Worm (Caenorhabditis elegans) whole organism, L3 larva: ENCODE results near the gene lgc-47.

Experiments
- R02D3.7 ChIP-seq: fragments of 150-350 bp; optimal IDR thresholded peaks from 2 replicates; lab custom pipeline; 2014; ENCODE audit warnings: missing biosample characterization, missing genetic modification characterization
- aly-2 ChIP-seq: fragments of 150-350 bp; optimal IDR thresholded peaks from 2 replicates; lab custom pipeline; 2014; ENCODE audit warnings: missing biosample characterization, missing genetic modification characterization
- ama-1 ChIP-seq: fragments of 150-350 bp; optimal IDR thresholded peaks from 2 replicates; lab custom pipeline; 2018
- ceh-82 ChIP-seq: fragments of 150-350 bp; optimal IDR thresholded peaks from 2 replicates; lab custom pipeline; 2014; ENCODE audit warnings: missing biosample characterization, missing genetic modification characterization
- ceh-9 ChIP-seq: sonication (generic microtip); optimal IDR thresholded peaks from 2 replicates; lab custom pipeline; 2018; ENCODE audit warnings: missing biosample characterization, missing genetic modification characterization
- daf-12 ChIP-seq: fragments of 150-350 bp; optimal IDR thresholded peaks from 2 replicates; lab custom pipeline; 2014; ENCODE audit warnings: missing biosample characterization, missing genetic modification reagents, missing genetic modification characterization
- egl-27 ChIP-seq: sonication (generic microtip); optimal IDR thresholded peaks from 4 replicates; lab custom pipeline; 2017; ENCODE audit warnings: missing biosample characterization, missing genetic modification reagents, missing genetic modification characterization
- elt-1 ChIP-seq: fragments of 150-350 bp; optimal IDR thresholded peaks from 2 replicates; lab custom pipeline; 2014; ENCODE audit warnings: missing biosample characterization, missing genetic modification characterization
- elt-2 ChIP-seq: sonication (generic microtip); optimal IDR thresholded peaks from 2 replicates; lab custom pipeline; 2016; ENCODE audit warnings: missing genetic modification reagents, mild to moderate bottlenecking, missing genetic modification characterization, missing compliant biosample characterization
- elt-3 ChIP-seq, 3 experiments: fragments of 150-350 bp in 1 of 3; sonication (generic microtip) in 2 of 3; optimal IDR thresholded peaks; 2 replicates in 2 of 3; 4 replicates in 1 of 3; lab custom pipeline; 2014 to 2017; ENCODE audit warnings: missing biosample characterization in 3 of 3, missing genetic modification characterization in 3 of 3
- eor-1 ChIP-seq, 2 experiments: fragments of 150-350 bp; optimal IDR thresholded peaks; 2 replicates each; lab custom pipeline; 2014 to 2018; ENCODE audit warnings: missing biosample characterization in 2 of 2, missing genetic modification characterization in 2 of 2
- fkh-10 ChIP-seq: sonication (generic microtip); optimal IDR thresholded peaks from 2 replicates; lab custom pipeline; 2017; ENCODE audit warnings: missing biosample characterization, missing genetic modification reagents, missing genetic modification characterization
- fkh-2 ChIP-seq: fragments of 150-350 bp; optimal IDR thresholded peaks from 2 replicates; lab custom pipeline; 2014; ENCODE audit warnings: missing biosample characterization, missing genetic modification reagents, missing genetic modification characterization
- fos-1 ChIP-seq: fragments of 150-350 bp; optimal IDR thresholded peaks from 2 replicates; lab custom pipeline; 2014; ENCODE audit warnings: missing biosample characterization, missing genetic modification characterization
- hmg-11 ChIP-seq: sonication (generic microtip); optimal IDR thresholded peaks from 2 replicates; lab custom pipeline; 2016; ENCODE audit warnings: missing genetic modification characterization, missing compliant biosample characterization
- jun-1 ChIP-seq: fragments of 150-350 bp; optimal IDR thresholded peaks from 2 replicates; lab custom pipeline; 2014; ENCODE audit warnings: missing biosample characterization, missing genetic modification reagents, missing genetic modification characterization
- lin-15B ChIP-seq: fragments of 150-350 bp; optimal IDR thresholded peaks from 2 replicates; lab custom pipeline; 2014; ENCODE audit warnings: missing biosample characterization, missing genetic modification characterization
- lin-39 ChIP-seq: fragments of 150-350 bp; optimal IDR thresholded peaks from 2 replicates; lab custom pipeline; 2018; ENCODE audit warnings: missing biosample characterization, missing genetic modification reagents, missing genetic modification characterization
- mdl-1 ChIP-seq: fragments of 150-350 bp; optimal IDR thresholded peaks from 2 replicates; lab custom pipeline; 2014; ENCODE audit warnings: missing biosample characterization, missing genetic modification characterization
- mml-1 ChIP-seq: fragments of 150-350 bp; sonication (generic microtip); optimal IDR thresholded peaks from 3 replicates; lab custom pipeline; 2014; ENCODE audit warnings: missing biosample characterization, missing genetic modification characterization
- nfya-1 ChIP-seq: sonication (generic microtip); optimal IDR thresholded peaks from 2 replicates; lab custom pipeline; 2017; ENCODE audit warnings: missing genetic modification characterization, mild to moderate bottlenecking, missing compliant biosample characterization, antibody characterized with exemption, moderate library complexity; ENCODE audit not compliant: insufficient read depth
- nhr-11 ChIP-seq: fragments of 150-350 bp; optimal IDR thresholded peaks from 2 replicates; lab custom pipeline; 2014; ENCODE audit warnings: missing biosample characterization, missing genetic modification characterization
- nhr-12 ChIP-seq: fragments of 150-350 bp; optimal IDR thresholded peaks from 2 replicates; lab custom pipeline; 2014; ENCODE audit warnings: missing biosample characterization, missing genetic modification characterization
- nhr-23 ChIP-seq: fragments of 150-350 bp; optimal IDR thresholded peaks from 2 replicates; lab custom pipeline; 2014; ENCODE audit warnings: missing biosample characterization, missing genetic modification reagents, missing genetic modification characterization
- nhr-25 ChIP-seq: sonication (generic microtip); optimal IDR thresholded peaks from 2 replicates; lab custom pipeline; 2017; ENCODE audit warnings: missing biosample characterization, missing genetic modification characterization
- nhr-28 ChIP-seq: fragments of 150-350 bp; optimal IDR thresholded peaks from 2 replicates; lab custom pipeline; 2014; ENCODE audit warnings: missing biosample characterization, missing genetic modification characterization
- nhr-67 ChIP-seq: fragments of 150-350 bp; optimal IDR thresholded peaks from 2 replicates; lab custom pipeline; 2014; ENCODE audit warnings: missing biosample characterization, missing genetic modification characterization
- nhr-77 ChIP-seq: fragments of 150-350 bp; optimal IDR thresholded peaks from 2 replicates; lab custom pipeline; 2014; ENCODE audit warnings: missing biosample characterization, missing genetic modification characterization
- pha-4 ChIP-seq: fragments of 150-350 bp; optimal IDR thresholded peaks from 2 replicates; lab custom pipeline; 2014; ENCODE audit warnings: missing biosample characterization, missing genetic modification reagents, missing genetic modification characterization
- pqm-1 ChIP-seq: fragments of 150-350 bp; optimal IDR thresholded peaks from 2 replicates; lab custom pipeline; 2017; ENCODE audit warnings: missing biosample characterization, missing genetic modification characterization, inconsistent platforms
- sea-2 ChIP-seq: fragments of 150-350 bp; sonication (generic microtip); optimal IDR thresholded peaks from 4 replicates; lab custom pipeline; 2014; ENCODE audit warnings: missing biosample characterization, missing genetic modification reagents, missing genetic modification characterization
- skn-1 ChIP-seq: fragments of 150-350 bp; optimal IDR thresholded peaks from 2 replicates; lab custom pipeline; 2014; ENCODE audit warnings: missing biosample characterization, missing genetic modification characterization
- snpc-4 ChIP-seq: fragments of 150-350 bp; optimal IDR thresholded peaks from 2 replicates; lab custom pipeline; 2014; ENCODE audit warnings: missing biosample characterization, missing genetic modification characterization
- tbx-2 ChIP-seq: sonication (generic microtip); optimal IDR thresholded peaks from 2 replicates; lab custom pipeline; 2016; ENCODE audit warnings: mild to moderate bottlenecking, missing genetic modification characterization, missing compliant biosample characterization
- ztf-11 ChIP-seq: fragments of 150-350 bp; optimal IDR thresholded peaks from 2 replicates; lab custom pipeline; 2014; ENCODE audit warnings: missing biosample characterization, missing genetic modification characterization

Gene lgc-47

ce11 chrX:9807377-9808048 is at the start of gene lgc-47:
TSS of gene lgc-47 (minus strand) at chrX:9807662.
- TF ChIP-seq fkh-10 (GFP tag; lab: Kevin White, UChicago) (peak; percentile 85), daf-12 (tag; lab: Kevin White, UChicago) (no peak)

ce11 chrX:9856618-9857017 is 49.2 kb upstream of the lgc-47 start, which contains the start of gene R07B1.11:
TSS of gene R07B1.11 (plus strand) at chrX:9856918.
- TF ChIP-seq nfya-1 (no peak), nhr-77 (tag; lab: Kevin White, UChicago) (no peak), sea-2 (GFP tag; lab: Kevin White, UChicago) (no peak), mml-1 (tag; lab: Kevin White, UChicago) (no peak), pqm-1 (tag; lab: Kevin White, UChicago) (no peak), eor-1 (tag; optimal IDR thresholded peaks at IDR 0.05; lab: Kevin White, UChicago) (no peak), skn-1 (tag; lab: Kevin White, UChicago) (no peak), mdl-1 (no peak), ztf-11 (tag; lab: Kevin White, UChicago) (no peak), hmg-11 (tag; lab: Kevin White, UChicago) (no peak), elt-2 (tag; lab: Kevin White, UChicago) (no peak), fkh-2 (tag; lab: Kevin White, UChicago) (no peak), aly-2 (tag; lab: Kevin White, UChicago) (no peak), lin-15B (no peak), tbx-2 (no peak), nhr-28 (tag; lab: Kevin White, UChicago) (no peak), fkh-10 (GFP tag; lab: Kevin White, UChicago) (no peak), ceh-9 (tag; lab: Kevin White, UChicago) (no peak), snpc-4 (tag; lab: Kevin White, UChicago) (no peak), nhr-11 (no peak)

DNA sequence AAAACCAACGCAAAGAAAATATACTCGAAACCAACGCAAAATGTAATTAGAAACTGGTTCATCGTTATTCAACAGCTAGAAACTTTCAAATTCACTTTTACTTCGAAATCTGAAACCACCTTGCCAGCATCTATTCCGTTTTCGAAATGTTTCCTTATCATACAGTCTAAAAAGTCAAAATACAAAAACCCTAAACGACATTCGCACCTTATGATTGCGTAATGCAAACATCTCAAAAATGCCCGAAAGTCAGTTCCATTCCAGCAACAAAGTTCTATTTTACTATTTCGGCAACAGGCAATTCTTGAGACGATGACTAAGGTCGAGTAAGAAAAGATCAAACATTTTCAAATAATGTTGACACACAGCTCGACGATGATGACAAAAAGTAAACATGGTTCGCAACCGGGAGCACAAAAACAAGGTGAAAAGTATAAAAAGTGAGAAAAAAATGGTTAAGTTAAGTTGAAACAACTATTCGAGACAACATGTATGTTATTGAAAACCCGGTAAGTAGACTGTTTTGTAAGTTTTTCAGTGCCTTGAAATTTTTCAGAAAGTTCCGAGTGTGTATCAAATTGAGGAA is 44.4 kb upstream of the lgc-47 start, which contains the start of gene lec-7:
Gene lec-7 (plus strand): TSS at position 297 of the 586 bp plus-strand sequence.
- TF ChIP-seq tbx-2 (no peak), R02D3.7 (tag; lab: Kevin White, UChicago) (no peak), elt-2 (tag; lab: Kevin White, UChicago) (peak; percentile 53), fkh-2 (tag; lab: Kevin White, UChicago) (no peak), pqm-1 (tag; lab: Kevin White, UChicago) (peak; percentile 53), jun-1 (tag; lab: Kevin White, UChicago) (peak; percentile 9), mml-1 (tag; lab: Kevin White, UChicago) (no peak), pha-4 (peak; percentile 98)

DNA sequence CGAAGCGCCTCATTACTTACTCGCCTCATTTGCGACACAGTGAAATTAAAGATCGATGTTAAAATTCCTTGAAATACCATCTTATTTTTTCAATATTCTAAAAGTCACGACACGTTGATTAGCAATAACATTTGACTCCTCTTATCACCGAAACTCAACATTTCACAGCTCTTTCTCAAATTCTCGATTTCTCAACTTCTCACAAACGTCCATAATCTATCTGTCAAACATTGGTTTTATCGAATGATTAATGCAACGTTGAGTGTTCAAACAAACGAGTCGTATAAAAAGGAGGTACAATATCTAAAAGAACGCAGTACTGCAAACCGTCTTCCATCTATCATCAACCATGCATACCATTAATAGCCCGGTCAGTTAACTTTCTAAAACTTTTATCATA is 42.8 kb upstream of the lgc-47 start, which contains the start of gene lec-8:
Gene lec-8 (plus strand): TSS at position 314 of the 400 bp plus-strand sequence.
- TF ChIP-seq lin-15B: no peak
- TF ChIP-seq elt-2 (tag; lab: Kevin White, UChicago): peak; percentile 89
- TF ChIP-seq elt-1 (tag; lab: Kevin White, UChicago): no peak
- peak; percentile 60 for TF ChIP-seq jun-1 (tag; lab: Kevin White, UChicago)
- TF ChIP-seq sea-2 (GFP tag; lab: Kevin White, UChicago): no peak

DNA sequence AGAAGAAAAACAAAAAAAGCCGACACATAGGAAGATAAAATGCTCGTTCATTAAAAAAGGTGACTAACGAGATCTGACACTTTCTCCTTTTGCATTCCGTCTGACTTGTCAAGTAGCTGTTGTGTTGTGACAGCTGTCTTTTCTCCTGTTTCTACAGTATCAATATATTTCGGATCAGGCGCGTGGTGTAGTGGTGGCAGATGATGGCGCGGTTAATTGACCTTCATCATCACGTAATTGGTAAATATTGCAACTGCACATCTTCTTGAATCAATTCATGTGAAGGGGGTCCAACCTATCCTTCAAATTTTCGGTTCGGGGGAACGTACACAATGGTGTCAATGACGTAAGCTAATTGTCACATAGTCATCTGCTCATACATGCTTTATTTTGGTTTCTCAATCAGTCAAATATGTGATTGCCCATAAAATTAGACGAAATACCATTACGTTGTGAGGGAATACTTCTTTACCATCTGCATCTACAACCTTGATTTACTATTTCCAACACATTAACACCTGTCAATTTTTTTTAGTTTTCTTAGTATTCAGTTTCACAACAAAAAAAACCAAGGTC is 40.8 kb upstream of the lgc-47 start:
- no peak for TF ChIP-seq elt-1 (tag; lab: Kevin White, UChicago)
- no peak for TF ChIP-seq ama-1 (lab: Kevin White, UChicago)
- TF ChIP-seq hmg-11 (tag; lab: Kevin White, UChicago): no peak
- TF ChIP-seq nhr-67 (tag; lab: Kevin White, UChicago): no peak
- no peak for TF ChIP-seq lin-39 (tag; lab: Kevin White, UChicago)
- TF ChIP-seq fos-1 (tag; lab: Kevin White, UChicago): no peak
- no peak for TF ChIP-seq elt-3 (tag; optimal IDR thresholded peaks at IDR 0.05; lab: Kevin White, UChicago)
- no peak for TF ChIP-seq tbx-2
- no peak for TF ChIP-seq nhr-23
- TF ChIP-seq ceh-82 (tag; lab: Kevin White, UChicago): no peak
- no peak for TF ChIP-seq nhr-12 (tag; lab: Kevin White, UChicago)
- no peak for TF ChIP-seq sea-2 (GFP tag; lab: Kevin White, UChicago)
- no peak for TF ChIP-seq egl-27 (tag; lab: Kevin White, UChicago)
- no peak for TF ChIP-seq nhr-25
- TF ChIP-seq nfya-1: no peak
- TF ChIP-seq ztf-11 (tag; lab: Kevin White, UChicago): no peak
- TF ChIP-seq nhr-77 (tag; lab: Kevin White, UChicago): no peak
- TF ChIP-seq nhr-11: no peak
